Fruit fly (Drosophila melanogaster) whole organism, prepupa: ENCODE data around the gene sra.

Experiments
- CG10631 ChIP-seq: fragments of 200-800 bp; sonication (Bioruptor generic); optimal IDR thresholded peaks from 2 replicates; lab custom pipeline; 2016; ENCODE audit warnings: missing biosample characterization, missing genetic modification characterization
- CG10669 ChIP-seq: fragments of 200-800 bp; sonication (Bioruptor generic); optimal IDR thresholded peaks from 3 replicates; lab custom pipeline; 2018; ENCODE audit warnings: missing biosample characterization, mild to moderate bottlenecking, missing genetic modification characterization, moderate library complexity
- CG11902 ChIP-seq: fragments of 200-800 bp; sonication (Bioruptor generic); optimal IDR thresholded peaks from 3 replicates; lab custom pipeline; 2016; ENCODE audit warnings: missing biosample characterization, missing genetic modification characterization
- CG1621 ChIP-seq: fragments of 200-800 bp; sonication (Bioruptor generic); optimal IDR thresholded peaks from 3 replicates; lab custom pipeline; 2018; ENCODE audit warnings: missing biosample characterization, mild to moderate bottlenecking, missing genetic modification characterization
- CG3032 ChIP-seq: fragments of 200-800 bp; optimal IDR thresholded peaks from 2 replicates; lab custom pipeline; 2019; ENCODE audit warnings: missing biosample characterization, mild to moderate bottlenecking, missing genetic modification characterization, moderate library complexity
- CG32006 ChIP-seq: fragments of 200-800 bp; sonication (Bioruptor generic); optimal IDR thresholded peaks from 3 replicates; lab custom pipeline; 2017; ENCODE audit warnings: missing biosample characterization, mild to moderate bottlenecking, missing genetic modification characterization
- CG34406 ChIP-seq: fragments of 200-800 bp; sonication (Bioruptor generic); optimal IDR thresholded peaks from 3 replicates; lab custom pipeline; 2016; ENCODE audit warnings: missing biosample characterization, missing genetic modification characterization
- CG3919 ChIP-seq: fragments of 200-800 bp; sonication (Bioruptor generic); optimal IDR thresholded peaks from 3 replicates; lab custom pipeline; 2016; ENCODE audit warnings: missing biosample characterization, missing genetic modification characterization
- CG4318 ChIP-seq: fragments of 200-800 bp; sonication (Bioruptor generic); optimal IDR thresholded peaks from 3 replicates; lab custom pipeline; 2017; ENCODE audit warnings: missing biosample characterization, mild to moderate bottlenecking, missing genetic modification characterization
- CG6276 ChIP-seq: fragments of 200-800 bp; sonication (Bioruptor generic); optimal IDR thresholded peaks from 2 replicates; lab custom pipeline; 2017; ENCODE audit warnings: missing biosample characterization, mild to moderate bottlenecking, missing genetic modification characterization
- CG6808 ChIP-seq: fragments of 200-800 bp; sonication (Bioruptor generic); optimal IDR thresholded peaks from 3 replicates; lab custom pipeline; 2017; ENCODE audit warnings: missing biosample characterization, missing genetic modification characterization, mild to moderate bottlenecking, moderate library complexity, missing genetic modification reagents
- CG6854 ChIP-seq: fragments of 200-800 bp; sonication (Bioruptor generic); optimal IDR thresholded peaks from 2 replicates; lab custom pipeline; 2017; ENCODE audit warnings: missing biosample characterization, mild to moderate bottlenecking, missing genetic modification characterization
- CG8119 ChIP-seq: fragments of 200-800 bp; sonication (Bioruptor generic); IDR thresholded peaks from 3 replicates; pipeline ENCODE4 v1.3.6; 2022; ENCODE audit warnings: missing biosample characterization, missing genetic modification characterization
- CG8319 ChIP-seq: fragments of 200-800 bp; sonication (Bioruptor generic); optimal IDR thresholded peaks from 3 replicates; lab custom pipeline; 2016; ENCODE audit warnings: missing biosample characterization, missing genetic modification characterization
- CG8632 ChIP-seq: fragments of 200-800 bp; sonication (Bioruptor generic); optimal IDR thresholded peaks from 3 replicates; lab custom pipeline; 2016; ENCODE audit warnings: missing biosample characterization, missing genetic modification characterization
- CG9139 ChIP-seq: fragments of 200-800 bp; sonication (Bioruptor generic); optimal IDR thresholded peaks from 3 replicates; lab custom pipeline; 2017; ENCODE audit warnings: missing biosample characterization, mild to moderate bottlenecking, missing genetic modification characterization
- Eip78C ChIP-seq: fragments of 200-800 bp; sonication (Bioruptor generic); peaks from one replicate; lab custom pipeline; 2016; ENCODE audit warnings: missing biosample characterization, missing genetic modification characterization
- Eip93F ChIP-seq: fragments of 200-800 bp; sonication (Bioruptor generic); optimal IDR thresholded peaks from 2 replicates; lab custom pipeline; 2016; ENCODE audit warnings: missing biosample characterization, mild to moderate bottlenecking, missing genetic modification characterization
- Ets21C ChIP-seq: fragments of 200-800 bp; sonication (Bioruptor generic); optimal IDR thresholded peaks from 3 replicates; lab custom pipeline; 2016; ENCODE audit warnings: missing biosample characterization, missing genetic modification characterization
- Ets96B ChIP-seq: fragments of 200-800 bp; optimal IDR thresholded peaks from 2 replicates; lab custom pipeline; 2019; ENCODE audit warnings: missing biosample characterization, mild to moderate bottlenecking, missing genetic modification characterization, moderate library complexity
- Gug ChIP-seq: fragments of 200-800 bp; sonication (Bioruptor generic); IDR thresholded peaks from 2 replicates; pipeline ENCODE4 v1.3.6; 2022; ENCODE audit warnings: missing biosample characterization, missing genetic modification characterization
- Hr38 ChIP-seq: sonication (Bioruptor generic); optimal IDR thresholded peaks from 2 replicates; lab custom pipeline; 2016; ENCODE audit warnings: missing biosample characterization, missing genetic modification characterization
- Hr39 ChIP-seq: fragments of 200-800 bp; sonication (Bioruptor generic); optimal IDR thresholded peaks from 2 replicates; lab custom pipeline; 2016; ENCODE audit warnings: missing biosample characterization, missing genetic modification characterization
- Hr4 ChIP-seq: fragments of 200-800 bp; sonication (Bioruptor generic); optimal IDR thresholded peaks from 3 replicates; lab custom pipeline; 2016; ENCODE audit warnings: missing biosample characterization, missing genetic modification characterization
- Lpt ChIP-seq: fragments of 200-800 bp; sonication (Bioruptor generic); optimal IDR thresholded peaks from 3 replicates; lab custom pipeline; 2016; ENCODE audit warnings: missing biosample characterization, missing genetic modification characterization
- Met ChIP-seq: fragments of 200-800 bp; sonication (Bioruptor generic); optimal IDR thresholded peaks from 3 replicates; lab custom pipeline; 2016; ENCODE audit warnings: missing biosample characterization, missing genetic modification characterization
- OdsH ChIP-seq: fragments of 200-800 bp; sonication (Bioruptor generic); optimal IDR thresholded peaks from 3 replicates; lab custom pipeline; 2016; ENCODE audit warnings: missing biosample characterization, missing genetic modification characterization
- Smox ChIP-seq: fragments of 200-800 bp; sonication (Bioruptor generic); optimal IDR thresholded peaks from 3 replicates; lab custom pipeline; 2016; ENCODE audit warnings: missing biosample characterization, missing genetic modification characterization
- Sox102F ChIP-seq: fragments of 200-800 bp; sonication (Bioruptor generic); optimal IDR thresholded peaks from 2 replicates; lab custom pipeline; 2016; ENCODE audit warnings: missing biosample characterization, mild to moderate bottlenecking, missing genetic modification characterization
- Sox14 ChIP-seq: fragments of 200-800 bp; sonication (Bioruptor generic); optimal IDR thresholded peaks from 3 replicates; lab custom pipeline; 2016; ENCODE audit warnings: missing biosample characterization, missing genetic modification characterization
- Sox15 ChIP-seq: fragments of 200-800 bp; sonication (Bioruptor generic); optimal IDR thresholded peaks from 3 replicates; lab custom pipeline; 2016; ENCODE audit warnings: missing biosample characterization, missing genetic modification characterization
- achi ChIP-seq: fragments of 200-800 bp; sonication (Bioruptor generic); optimal IDR thresholded peaks from 3 replicates; lab custom pipeline; 2016; ENCODE audit warnings: missing biosample characterization, missing genetic modification characterization
- acj6 ChIP-seq: fragments of 200-800 bp; sonication (Bioruptor generic); optimal IDR thresholded peaks from 3 replicates; lab custom pipeline; 2016; ENCODE audit warnings: missing biosample characterization, missing genetic modification characterization
- cyc ChIP-seq: fragments of 200-800 bp; sonication (Bioruptor generic); optimal IDR thresholded peaks from 3 replicates; lab custom pipeline; 2016; ENCODE audit warnings: missing biosample characterization, missing genetic modification characterization
- eg ChIP-seq: fragments of 200-800 bp; sonication (Bioruptor generic); IDR thresholded peaks from 3 replicates; pipeline ENCODE4 v1.3.6; 2022; ENCODE audit warnings: missing biosample characterization, missing genetic modification characterization
- fd59A ChIP-seq: fragments of 200-800 bp; sonication (Bioruptor generic); optimal IDR thresholded peaks from 2 replicates; lab custom pipeline; 2017; ENCODE audit warnings: missing biosample characterization, mild to moderate bottlenecking, missing genetic modification characterization, missing genetic modification reagents
- fd85E ChIP-seq: fragments of 200-800 bp; sonication (Bioruptor generic); optimal IDR thresholded peaks from 3 replicates; lab custom pipeline; 2016; ENCODE audit warnings: missing biosample characterization, missing genetic modification characterization
- fkh ChIP-seq: fragments of 200-800 bp; sonication (Bioruptor generic); optimal IDR thresholded peaks from 3 replicates; lab custom pipeline; 2017; ENCODE audit warnings: missing biosample characterization, mild to moderate bottlenecking, missing genetic modification characterization, moderate library complexity
- lz ChIP-seq: fragments of 200-800 bp; sonication (Bioruptor generic); optimal IDR thresholded peaks from 3 replicates; lab custom pipeline; 2016; ENCODE audit warnings: missing biosample characterization, missing genetic modification characterization
- pdm3 ChIP-seq: fragments of 200-800 bp; sonication (Bioruptor generic); optimal IDR thresholded peaks from 3 replicates; lab custom pipeline; 2016; ENCODE audit warnings: missing biosample characterization, missing genetic modification characterization
- salr ChIP-seq, 2 experiments: fragments of 200-800 bp; sonication (Bioruptor generic); optimal IDR thresholded peaks; 3 replicates each; lab custom pipeline; 2016 to 2018; ENCODE audit warnings: missing biosample characterization in 2 of 2, missing genetic modification characterization in 2 of 2, mild to moderate bottlenecking in 1 of 2
- ss ChIP-seq, 2 experiments: fragments of 200-800 bp; sonication (Bioruptor generic); optimal IDR thresholded peaks; 2 replicates in 1 of 2; 3 replicates in 1 of 2; lab custom pipeline; 2017 to 2018; ENCODE audit warnings: mild to moderate bottlenecking in 2 of 2, missing biosample characterization in 2 of 2, missing genetic modification characterization in 2 of 2, moderate library complexity in 1 of 2
- svp ChIP-seq: fragments of 200-800 bp; sonication (Bioruptor generic); peaks from one replicate; lab custom pipeline; 2016; ENCODE audit warnings: missing biosample characterization, missing genetic modification characterization
- topi ChIP-seq: fragments of 200-800 bp; sonication (Bioruptor generic); optimal IDR thresholded peaks from 3 replicates; lab custom pipeline; 2016; ENCODE audit warnings: missing biosample characterization, missing genetic modification characterization
- vri ChIP-seq: fragments of 200-800 bp; sonication (Bioruptor generic); optimal IDR thresholded peaks from 3 replicates; lab custom pipeline; 2016; ENCODE audit warnings: missing biosample characterization, mild to moderate bottlenecking, missing genetic modification characterization

sra gene

DNA sequence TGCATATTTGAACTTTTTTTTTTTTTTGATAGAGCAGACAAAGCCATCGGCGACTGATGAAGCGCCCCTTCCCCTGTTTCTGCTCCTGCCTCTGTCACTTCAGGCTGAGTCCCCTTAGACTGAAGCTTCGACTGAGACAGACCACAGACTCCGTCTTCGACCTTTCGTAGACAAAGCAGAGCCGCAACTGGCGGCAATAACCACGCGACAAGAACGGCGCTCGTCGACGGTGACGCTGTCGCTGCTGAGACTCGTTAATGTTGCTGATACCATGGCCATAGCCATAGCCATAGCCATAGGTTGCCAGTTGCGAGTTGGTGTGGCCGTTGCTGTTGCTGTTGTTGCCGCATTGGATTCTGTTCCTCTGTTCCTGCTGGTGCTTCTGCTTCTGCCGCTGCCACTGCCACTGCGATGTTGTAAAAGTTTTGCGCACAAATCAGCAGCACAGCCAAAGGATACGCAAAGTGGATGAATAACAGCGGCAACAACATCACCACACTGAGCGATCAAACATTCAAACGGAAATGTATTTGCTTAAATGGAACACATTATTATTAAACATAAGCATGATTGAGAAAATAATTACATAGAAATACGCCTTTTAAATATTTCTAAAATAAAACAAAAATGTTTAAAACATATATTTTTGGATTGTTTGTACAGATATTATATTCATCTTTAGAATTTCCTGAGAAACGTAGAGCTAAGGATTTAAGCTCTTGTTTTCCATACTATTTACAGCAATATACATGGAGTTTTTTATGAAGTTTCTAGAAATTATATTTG, 36.6 kb downstream of the sra start (continued):
- TF ChIP-seq salr (GFP tag; optimal IDR thresholded peaks at IDR 0.05; lab: Kevin White, UChicago) = peak in 1 of 2 experiments; percentile 89
- peak; percentile 90 for TF ChIP-seq Eip78C
- peak; percentile 48 for TF ChIP-seq topi (GFP tag; lab: Kevin White, UChicago)
- TF ChIP-seq Ets21C (GFP tag; lab: Kevin White, UChicago) = no peak
- peak; percentile 70 for TF ChIP-seq Lpt (GFP tag; lab: Kevin White, UChicago)
- TF ChIP-seq CG3919 = peak; percentile 74
- TF ChIP-seq CG6276 = peak; percentile 78
- peak; percentile 74 for TF ChIP-seq CG6808 (GFP tag; lab: Kevin White, UChicago)
- TF ChIP-seq CG10669 = peak; percentile 79
- no peak for TF ChIP-seq CG6854 (GFP tag; lab: Kevin White, UChicago)
- no peak for TF ChIP-seq Eip93F (GFP tag; lab: Kevin White, UChicago)
- peak; percentile 63 for TF ChIP-seq acj6 (GFP tag; lab: Kevin White, UChicago)
- TF ChIP-seq CG8632 (GFP tag; lab: Kevin White, UChicago) = peak; percentile 61
- no peak for TF ChIP-seq CG8119 (GFP tag; lab: Robert Waterston, UW)
- TF ChIP-seq CG4318 (GFP tag; lab: Kevin White, UChicago) = peak; percentile 82
- peak; percentile 29 to 52 for TF ChIP-seq ss (GFP tag; optimal IDR thresholded peaks at IDR 0.05; lab: Kevin White, UChicago)
- TF ChIP-seq vri (GFP tag; lab: Kevin White, UChicago) = no peak
- TF ChIP-seq CG10631 = peak; percentile 88
- TF ChIP-seq CG9139 (GFP tag; lab: Kevin White, UChicago) = peak; percentile 39
- TF ChIP-seq CG8319 = no peak
- TF ChIP-seq Sox102F (GFP tag; lab: Kevin White, UChicago) = no peak
- TF ChIP-seq pdm3 (GFP tag; lab: Kevin White, UChicago) = peak; percentile 62
- no peak for TF ChIP-seq fd85E (GFP tag; lab: Kevin White, UChicago)
- TF ChIP-seq cyc (GFP tag; lab: Kevin White, UChicago) = peak; percentile 19
- peak; percentile 3 for TF ChIP-seq lz (GFP tag; lab: Kevin White, UChicago)

DNA sequence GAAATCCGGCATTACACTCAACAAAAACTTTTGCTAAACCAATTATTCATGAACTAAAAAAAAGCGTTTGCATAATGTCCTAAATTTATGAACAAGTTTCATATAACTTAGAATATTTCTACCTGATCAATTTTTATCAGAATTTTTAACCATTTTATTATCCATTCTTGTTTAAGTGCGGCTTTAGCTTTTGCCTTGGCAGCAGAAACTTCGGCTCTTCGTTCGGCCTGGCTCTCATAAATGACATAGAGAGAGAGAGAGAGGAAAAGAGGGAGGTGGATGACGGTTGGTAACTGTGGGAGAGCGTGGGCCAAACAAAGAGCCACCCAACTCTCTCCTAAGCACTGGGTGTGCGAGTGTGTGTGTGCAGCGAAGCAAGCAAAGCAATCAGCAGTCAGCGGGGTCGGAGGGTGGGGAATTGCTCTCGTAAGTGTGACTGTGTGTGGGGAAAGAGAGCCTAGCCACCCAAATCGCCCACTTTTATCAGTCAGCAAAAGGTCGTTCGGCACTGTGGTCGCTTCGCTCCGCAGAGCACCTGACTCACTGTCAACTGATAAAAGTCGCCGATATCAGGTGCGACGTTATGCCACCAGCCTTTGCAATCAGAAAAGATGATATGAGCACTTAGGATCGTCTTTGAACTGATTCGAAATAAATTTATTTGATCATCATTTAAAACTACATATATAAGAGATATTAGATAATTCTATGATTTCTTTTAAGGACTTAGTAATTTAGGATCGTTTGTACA, 37.8 kb downstream of the sra start:
- TF ChIP-seq Eip78C (peak; percentile 99), topi (GFP tag; lab: Kevin White, UChicago) (peak; percentile 91), Hr39 (GFP tag; lab: Kevin White, UChicago) (peak; percentile 85), vri (GFP tag; lab: Kevin White, UChicago) (peak; percentile 87), achi (peak; percentile 96), OdsH (GFP tag; lab: Kevin White, UChicago) (peak; percentile 96), Sox15 (GFP tag; lab: Kevin White, UChicago) (peak; percentile 80), fd85E (GFP tag; lab: Kevin White, UChicago) (peak; percentile 93), CG8319 (peak; percentile 84), Met (GFP tag; lab: Kevin White, UChicago) (peak; percentile 90), CG9139 (GFP tag; lab: Kevin White, UChicago) (peak; percentile 98), Hr38 (GFP tag; lab: Kevin White, UChicago) (peak; percentile 24), CG8632 (GFP tag; lab: Kevin White, UChicago) (peak; percentile 94), CG8119 (GFP tag; lab: Robert Waterston, UW) (no peak), Hr4 (GFP tag; lab: Kevin White, UChicago) (peak; percentile 98), Sox14 (peak; percentile 96), fkh (GFP tag; lab: Kevin White, UChicago) (peak; percentile 78), Lpt (GFP tag; lab: Kevin White, UChicago) (peak; percentile 96), CG3032 (tag; lab: Kevin White, UChicago) (peak; percentile 98), Gug (GFP tag; lab: Robert Waterston, UW) (no peak), fd59A (GFP tag; lab: Kevin White, UChicago) (peak; percentile 97), CG1621 (peak; percentile 96), Ets96B (tag; lab: Kevin White, UChicago) (peak; percentile 99), Smox (GFP tag; lab: Kevin White, UChicago) (peak; percentile 82), ss (GFP tag; optimal IDR thresholded peaks at IDR 0.05; lab: Kevin White, UChicago) (peak; percentile 97 to 98), CG11902 (peak; percentile 83), Eip93F (GFP tag; lab: Kevin White, UChicago) (no peak), CG6276 (peak; percentile 97), svp (GFP tag; lab: Kevin White, UChicago) (peak; percentile 93), CG6808 (GFP tag; lab: Kevin White, UChicago) (peak; percentile 97), salr (GFP tag; optimal IDR thresholded peaks at IDR 0.05; lab: Kevin White, UChicago) (peak; percentile 93 to 95), CG34406 (peak; percentile 93), eg (no peak), CG32006 (GFP tag; lab: Kevin White, UChicago) (peak; percentile 96)
